Fruit fly (Drosophila melanogaster) whole organism, embryonic: ENCODE results near the gene CG45045.

Source experiments
- CG8388 ChIP-seq: fragments of 200-800 bp; sonication (Bioruptor generic); optimal IDR thresholded peaks from 2 replicates; lab custom pipeline; 2019; ENCODE audit warnings: missing biosample characterization, mild to moderate bottlenecking, missing genetic modification characterization, moderate library complexity
- Mad ChIP-seq: fragments of 200-800 bp; sonication (Bioruptor generic); optimal IDR thresholded peaks from 2 replicates; lab custom pipeline; 2016; ENCODE audit warnings: missing biosample characterization, missing genetic modification characterization
- lbe ChIP-seq: fragments of 200-800 bp; sonication (Bioruptor generic); optimal IDR thresholded peaks from 2 replicates; lab custom pipeline; 2016; ENCODE audit warnings: missing biosample characterization, mild to moderate bottlenecking, missing genetic modification characterization

DNA sequence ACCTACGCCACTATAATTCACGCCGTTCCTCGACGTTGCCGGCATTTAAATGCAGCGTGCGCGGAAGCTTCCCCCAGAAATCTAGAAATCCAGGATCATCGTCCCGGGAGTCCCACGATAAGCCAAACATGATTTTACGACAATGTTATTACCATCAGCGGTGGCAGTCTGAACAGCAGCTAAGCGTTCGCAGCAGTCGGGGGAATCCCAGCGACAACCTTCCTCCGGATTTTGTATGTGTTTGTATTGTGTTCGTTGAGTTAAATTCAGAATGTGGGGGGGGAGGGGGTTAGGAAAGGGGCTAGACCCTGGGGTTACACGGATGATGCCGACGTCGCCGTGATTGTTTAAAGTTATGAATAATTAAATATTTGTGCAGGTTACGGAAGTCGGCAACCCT is 23.4 kb upstream of the CG45045 start:
- TF ChIP-seq CG8388 (GFP tag; lab: Kevin White, UChicago): no peak
- TF ChIP-seq lbe (GFP tag; lab: Kevin White, UChicago): no peak
- TF ChIP-seq Mad (GFP tag; lab: Kevin White, UChicago): no peak
